Worm (Caenorhabditis elegans) whole organism, late embryonic: Measurements from ENCODE around the gene daf-36.
A peak's percentile ranks its signal among the peaks of the same experiment; 100 is the strongest.

Experiments
- C38D4.7 ChIP-seq: fragments of 200-800 bp; sonication (Bioruptor generic); optimal IDR thresholded peaks from 2 replicates; lab custom pipeline; 2018; ENCODE audit warnings: mild to moderate bottlenecking, missing genetic modification characterization, moderate library complexity, missing compliant biosample characterization
- T23F11.4 ChIP-seq: fragments of 200-800 bp; sonication (Bioruptor generic); optimal IDR thresholded peaks from 2 replicates; lab custom pipeline; 2018; ENCODE audit warnings: mild to moderate bottlenecking, missing genetic modification characterization, missing compliant biosample characterization
- Y22D7AL.16 ChIP-seq: sonication (generic microtip); optimal IDR thresholded peaks from 2 replicates; lab custom pipeline; 2016; ENCODE audit warnings: missing genetic modification characterization, missing compliant biosample characterization
- ahr-1 ChIP-seq: sonication (generic microtip); optimal IDR thresholded peaks from 2 replicates; lab custom pipeline; 2016; ENCODE audit warnings: missing genetic modification characterization, missing compliant biosample characterization
- ama-1 ChIP-seq: fragments of 150-350 bp; optimal IDR thresholded peaks from 2 replicates; lab custom pipeline; 2014
- ceh-14 ChIP-seq: sonication (generic microtip); optimal IDR thresholded peaks from 2 replicates; lab custom pipeline; 2016; ENCODE audit warnings: missing genotype, missing genetic modification characterization, missing compliant biosample characterization
- ceh-18 ChIP-seq: sonication (generic microtip); optimal IDR thresholded peaks from 2 replicates; lab custom pipeline; 2016; ENCODE audit warnings: missing genetic modification characterization, missing compliant biosample characterization
- ceh-22 ChIP-seq: sonication (generic microtip); optimal IDR thresholded peaks from 2 replicates; lab custom pipeline; 2017; ENCODE audit warnings: missing biosample characterization, missing genetic modification characterization
- ceh-30 ChIP-seq: fragments of 150-350 bp; optimal IDR thresholded peaks from 2 replicates; lab custom pipeline; 2014; ENCODE audit warnings: missing biosample characterization, missing genetic modification characterization
- ceh-31 ChIP-seq: sonication (generic microtip); optimal IDR thresholded peaks from 2 replicates; lab custom pipeline; 2016; ENCODE audit warnings: missing genetic modification characterization, missing compliant biosample characterization
- ceh-45 ChIP-seq: fragments of 200-800 bp; sonication (Bioruptor generic); IDR thresholded peaks from 2 replicates; pipeline ENCODE4 v1.3.6; 2022; ENCODE audit warnings: missing genetic modification reagents, missing genetic modification characterization, missing compliant biosample characterization
- ceh-48 ChIP-seq: sonication (generic microtip); optimal IDR thresholded peaks from 2 replicates; lab custom pipeline; 2016; ENCODE audit warnings: missing genetic modification characterization, inconsistent platforms, missing compliant biosample characterization
- ceh-6 ChIP-seq: fragments of 200-800 bp; sonication (Bioruptor generic); optimal IDR thresholded peaks from 2 replicates; lab custom pipeline; 2018; ENCODE audit warnings: mild to moderate bottlenecking, missing genetic modification characterization, missing compliant biosample characterization
- dmd-4 ChIP-seq: sonication (generic microtip); optimal IDR thresholded peaks from 2 replicates; lab custom pipeline; 2016; ENCODE audit warnings: borderline replicate concordance, missing genetic modification characterization, missing compliant biosample characterization
- elt-4 ChIP-seq: sonication (generic microtip); optimal IDR thresholded peaks from 2 replicates; lab custom pipeline; 2016; ENCODE audit warnings: missing genetic modification characterization, missing compliant biosample characterization
- ets-4 ChIP-seq: sonication (generic microtip); optimal IDR thresholded peaks from 2 replicates; lab custom pipeline; 2016; ENCODE audit warnings: missing genetic modification characterization, missing compliant biosample characterization
- eyg-1 ChIP-seq: sonication (generic microtip); optimal IDR thresholded peaks from 2 replicates; lab custom pipeline; 2016; ENCODE audit warnings: missing genotype, missing genetic modification characterization, missing compliant biosample characterization
- fkh-6 ChIP-seq: sonication (generic microtip); optimal IDR thresholded peaks from 2 replicates; lab custom pipeline; 2016; ENCODE audit warnings: missing genetic modification characterization, missing compliant biosample characterization
- gmeb-2 ChIP-seq: sonication (generic microtip); optimal IDR thresholded peaks from 2 replicates; lab custom pipeline; 2016; ENCODE audit warnings: missing genetic modification characterization, inconsistent platforms, missing compliant biosample characterization
- hlh-13 ChIP-seq: fragments of 200-800 bp; sonication (Bioruptor generic); optimal IDR thresholded peaks from 2 replicates; lab custom pipeline; 2018; ENCODE audit warnings: mild to moderate bottlenecking, missing genetic modification characterization, missing compliant biosample characterization
- hlh-30 ChIP-seq: sonication (generic microtip); optimal IDR thresholded peaks from 2 replicates; lab custom pipeline; 2017; ENCODE audit warnings: antibody characterized with exemption, missing genetic modification characterization, missing compliant biosample characterization; ENCODE audit not compliant: insufficient read depth
- hlh-6 ChIP-seq: sonication (generic microtip); optimal IDR thresholded peaks from 2 replicates; lab custom pipeline; 2016; ENCODE audit warnings: missing genotype, missing genetic modification characterization, missing compliant biosample characterization
- hlh-8 ChIP-seq: sonication (generic microtip); optimal IDR thresholded peaks from 2 replicates; lab custom pipeline; 2016; ENCODE audit warnings: missing genotype, missing genetic modification characterization, missing compliant biosample characterization
- lim-6 ChIP-seq: sonication (generic microtip); optimal IDR thresholded peaks from 2 replicates; lab custom pipeline; 2016; ENCODE audit warnings: missing genetic modification characterization, missing compliant biosample characterization
- mec-3 ChIP-seq: sonication (generic microtip); optimal IDR thresholded peaks from 2 replicates; lab custom pipeline; 2016; ENCODE audit warnings: borderline replicate concordance, missing genetic modification characterization, missing compliant biosample characterization
- nhr-232 ChIP-seq: sonication (generic microtip); optimal IDR thresholded peaks from 2 replicates; lab custom pipeline; 2016; ENCODE audit warnings: missing genetic modification characterization, missing compliant biosample characterization
- odd-2 ChIP-seq: sonication (generic microtip); optimal IDR thresholded peaks from 2 replicates; lab custom pipeline; 2017; ENCODE audit warnings: antibody characterized with exemption, mild to moderate bottlenecking, missing genetic modification characterization, missing compliant biosample characterization
- pax-1 ChIP-seq: fragments of 150-350 bp; optimal IDR thresholded peaks from 2 replicates; lab custom pipeline; 2014; ENCODE audit warnings: missing biosample characterization, missing genetic modification characterization
- pha-2 ChIP-seq: sonication (generic microtip); optimal IDR thresholded peaks from 2 replicates; lab custom pipeline; 2017; ENCODE audit warnings: mild to moderate bottlenecking, missing genetic modification characterization, missing compliant biosample characterization
- pqm-1 ChIP-seq: sonication (generic microtip); optimal IDR thresholded peaks from 2 replicates; lab custom pipeline; 2016; ENCODE audit warnings: missing genetic modification characterization, missing compliant biosample characterization
- pros-1 ChIP-seq: fragments of 150-350 bp; optimal IDR thresholded peaks from 2 replicates; lab custom pipeline; 2014; ENCODE audit warnings: missing biosample characterization, missing genetic modification reagents, missing genetic modification characterization
- rnt-1 ChIP-seq: sonication (generic microtip); optimal IDR thresholded peaks from 2 replicates; lab custom pipeline; 2016; ENCODE audit warnings: missing genetic modification characterization, missing compliant biosample characterization
- sox-2 ChIP-seq: fragments of 200-800 bp; sonication (Bioruptor generic); IDR thresholded peaks from 2 replicates; pipeline ENCODE4 v1.3.6; 2022; ENCODE audit warnings: missing genetic modification reagents, missing genetic modification characterization, missing compliant biosample characterization
- syd-9 ChIP-seq: sonication (generic microtip); optimal IDR thresholded peaks from 2 replicates; lab custom pipeline; 2016; ENCODE audit warnings: mild to moderate bottlenecking, missing genetic modification characterization, moderate library complexity, missing compliant biosample characterization
- tbx-7 ChIP-seq: sonication (generic microtip); optimal IDR thresholded peaks from 2 replicates; lab custom pipeline; 2016; ENCODE audit warnings: missing genotype, missing genetic modification characterization, missing compliant biosample characterization
- ttx-3 ChIP-seq: sonication (generic microtip); optimal IDR thresholded peaks from 2 replicates; lab custom pipeline; 2016; ENCODE audit warnings: missing genetic modification reagents, missing genetic modification characterization, missing compliant biosample characterization
- unc-3 ChIP-seq, 2 experiments: fragments of 200-800 bp in 1 of 2; sonication (Bioruptor generic) in 1 of 2; sonication (generic microtip) in 1 of 2; conservative IDR thresholded peaks in 1 of 2; optimal IDR thresholded peaks in 1 of 2; 2 replicates each; pipeline versions ENCODE4 v1.3.6 to Lab custom; 2016 to 2022; ENCODE audit warnings: missing compliant biosample characterization in 2 of 2, missing genetic modification characterization in 2 of 2, missing genetic modification reagents in 1 of 2
- unc-42 ChIP-seq: sonication (generic microtip); optimal IDR thresholded peaks from 2 replicates; lab custom pipeline; 2016; ENCODE audit warnings: missing genotype, missing genetic modification characterization, missing compliant biosample characterization
- ztf-16 ChIP-seq: sonication (generic microtip); optimal IDR thresholded peaks from 2 replicates; lab custom pipeline; 2017; ENCODE audit warnings: missing genetic modification characterization, missing compliant biosample characterization

Gene daf-36

DNA sequence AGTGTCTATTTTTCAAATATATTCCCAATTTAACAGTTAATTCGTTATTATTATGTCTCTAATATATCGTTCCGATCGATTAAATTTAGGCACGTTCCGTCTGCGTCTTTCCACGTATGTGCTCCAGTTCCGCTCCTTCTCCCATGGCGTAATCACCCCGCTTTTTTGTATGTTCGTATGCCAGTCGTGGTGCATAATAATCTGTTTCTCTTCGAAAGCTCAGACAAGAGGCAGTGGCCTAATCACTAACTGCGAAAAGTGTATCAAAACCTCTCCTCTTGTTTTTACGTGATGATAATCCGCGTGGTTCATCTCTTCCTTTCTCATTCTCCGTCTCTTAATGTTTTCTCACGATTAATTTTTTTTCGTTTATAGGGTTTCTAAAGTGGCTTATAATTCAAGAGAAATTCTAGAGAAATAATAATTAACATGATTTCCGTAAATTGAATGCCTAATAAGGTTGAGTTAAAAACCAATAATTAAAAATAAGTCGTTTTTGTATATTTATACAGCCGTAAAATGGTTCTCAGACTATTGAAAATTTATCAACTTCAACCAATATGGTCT, 22.2 kb upstream of the daf-36 start:
- TF ChIP-seq eyg-1 (tag; lab: Kevin White, UChicago) (no peak), ama-1 (no peak), ceh-18 (tag; lab: Kevin White, UChicago) (no peak), syd-9 (tag; lab: Kevin White, UChicago) (no peak), lim-6 (no peak), mec-3 (tag; lab: Kevin White, UChicago) (no peak), hlh-8 (tag; lab: Kevin White, UChicago) (no peak), ceh-48 (tag; lab: Kevin White, UChicago) (no peak), nhr-232 (no peak), pqm-1 (no peak), odd-2 (no peak), ztf-16 (no peak), ttx-3 (no peak), ceh-30 (tag; lab: Kevin White, UChicago) (no peak), hlh-6 (tag; lab: Kevin White, UChicago) (no peak), T23F11.4 (GFP tag; lab: Kevin White, UChicago) (no peak), unc-42 (tag; lab: Kevin White, UChicago) (no peak), ahr-1 (tag; lab: Kevin White, UChicago) (no peak)

DNA sequence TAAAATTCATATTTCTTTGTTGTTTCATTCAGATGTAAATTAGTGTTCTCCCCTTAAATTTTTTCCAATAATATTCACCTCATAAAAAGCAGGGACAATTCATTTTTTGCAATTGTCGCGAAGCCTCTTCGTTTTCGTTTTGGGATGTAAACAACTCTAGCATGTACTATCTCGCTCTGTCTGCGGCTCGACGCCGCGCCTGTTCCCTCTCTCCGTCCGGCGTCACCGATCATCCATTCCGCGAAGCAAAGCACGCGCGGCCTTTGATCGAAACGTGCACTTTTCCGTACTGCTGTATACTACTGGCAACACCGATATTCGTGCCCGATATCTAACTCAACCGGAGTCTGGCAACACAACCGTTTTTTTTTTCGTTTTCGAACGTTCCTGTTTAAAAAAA, 21.5 kb upstream of the daf-36 start:
- no peak for TF ChIP-seq dmd-4 (tag; lab: Kevin White, UChicago)
- TF ChIP-seq ceh-31 (tag; lab: Kevin White, UChicago) = no peak
- TF ChIP-seq hlh-13 (GFP tag; lab: Kevin White, UChicago) = no peak
- TF ChIP-seq ets-4 = no peak
- TF ChIP-seq gmeb-2 (tag; lab: Kevin White, UChicago) = no peak
- no peak for TF ChIP-seq tbx-7 (tag; lab: Kevin White, UChicago)
- TF ChIP-seq rnt-1 (tag; lab: Kevin White, UChicago) = no peak
- no peak for TF ChIP-seq ceh-22
- no peak for TF ChIP-seq unc-3 (GFP tag; conservative IDR thresholded peaks at IDR 0.05; lab: Robert Waterston, UW)
- no peak for TF ChIP-seq unc-3 (tag; optimal IDR thresholded peaks at IDR 0.05; lab: Kevin White, UChicago)
- no peak for TF ChIP-seq pha-2 (tag; lab: Kevin White, UChicago)
- TF ChIP-seq ahr-1 (tag; lab: Kevin White, UChicago) = no peak
- TF ChIP-seq ceh-45 = no peak
- no peak for TF ChIP-seq lim-6

DNA sequence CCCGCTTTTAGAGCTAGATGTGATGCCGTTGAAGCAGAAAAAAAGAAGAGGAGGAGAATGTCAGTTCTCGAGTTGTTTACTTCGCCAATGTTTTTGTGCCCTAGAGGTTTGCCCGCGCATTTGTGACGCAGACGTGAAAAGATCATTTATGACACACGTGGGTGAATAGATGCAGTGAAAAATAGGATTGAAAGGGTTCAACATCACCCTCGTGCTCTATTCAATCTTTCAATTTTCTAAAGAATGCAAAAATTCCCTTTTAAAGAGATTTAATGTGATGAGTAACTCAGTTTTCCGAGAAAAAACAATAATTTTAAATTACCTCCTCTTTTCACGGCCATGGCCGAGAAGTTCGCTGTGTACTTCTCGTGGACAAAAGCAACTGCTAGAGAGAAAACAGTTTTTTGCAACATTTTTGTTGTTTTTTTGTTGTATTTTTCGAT, 21.0 kb upstream of the daf-36 start:
- TF ChIP-seq fkh-6 = no peak
- no peak for TF ChIP-seq ztf-16
- TF ChIP-seq ceh-6 (GFP tag; lab: Kevin White, UChicago) = no peak
- TF ChIP-seq nhr-232 = no peak
- TF ChIP-seq hlh-30 (tag; lab: Kevin White, UChicago) = peak; percentile 2
- no peak for TF ChIP-seq eyg-1 (tag; lab: Kevin White, UChicago)
- TF ChIP-seq pros-1 = no peak
- peak; percentile 17 for TF ChIP-seq unc-42 (tag; lab: Kevin White, UChicago)
- TF ChIP-seq, all 69 proteins: peak for 2

DNA sequence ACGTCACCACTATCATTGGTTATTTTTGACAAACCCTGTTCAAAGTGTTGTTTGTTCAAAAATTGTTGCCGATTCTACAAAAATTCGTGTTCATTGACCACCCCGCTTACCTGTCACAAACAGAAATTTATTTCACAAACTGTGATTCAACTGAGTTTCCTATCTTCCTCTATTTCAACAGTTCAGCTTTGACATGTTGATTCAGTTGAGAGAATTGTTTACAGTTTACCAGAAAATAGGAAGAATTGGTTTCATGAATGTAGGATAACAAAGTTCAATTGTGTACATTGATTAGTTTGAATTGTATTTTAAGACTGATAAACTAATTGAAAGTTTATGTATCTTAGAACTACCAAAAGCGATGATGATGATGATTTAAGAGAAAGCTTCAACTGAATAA, 20.1 kb upstream of the daf-36 start:
- TF ChIP-seq Y22D7AL.16 (tag; lab: Kevin White, UChicago) (no peak), elt-4 (tag; lab: Kevin White, UChicago) (no peak), ceh-14 (tag; lab: Kevin White, UChicago) (no peak), C38D4.7 (GFP tag; lab: Kevin White, UChicago) (no peak), sox-2 (no peak), pros-1 (no peak), dmd-4 (tag; lab: Kevin White, UChicago) (no peak), pax-1 (tag; lab: Kevin White, UChicago) (no peak), hlh-30 (tag; lab: Kevin White, UChicago) (no peak)
